Worm (Caenorhabditis elegans) whole organism, late embryonic: ENCODE measurements around the gene F54H5.14.

ENCODE experiments used
- C08G9.2 ChIP-seq: sonication (generic microtip); optimal IDR thresholded peaks from 2 replicates; lab custom pipeline; 2016; ENCODE audit warnings: mild to moderate bottlenecking, missing genetic modification characterization, moderate library complexity, missing compliant biosample characterization
- K02D7.2 ChIP-seq: sonication (generic microtip); optimal IDR thresholded peaks from 2 replicates; lab custom pipeline; 2017; ENCODE audit warnings: mild to moderate bottlenecking, missing genetic modification characterization, missing compliant biosample characterization
- K09A11.1 ChIP-seq: sonication (generic microtip); optimal IDR thresholded peaks from 2 replicates; lab custom pipeline; 2017; ENCODE audit warnings: antibody characterized with exemption, mild to moderate bottlenecking, missing genetic modification characterization, missing compliant biosample characterization; ENCODE audit not compliant: insufficient read depth
- Y22D7AL.16 ChIP-seq: sonication (generic microtip); optimal IDR thresholded peaks from 2 replicates; lab custom pipeline; 2016; ENCODE audit warnings: missing genetic modification characterization, missing compliant biosample characterization
- ceh-18 ChIP-seq: sonication (generic microtip); optimal IDR thresholded peaks from 2 replicates; lab custom pipeline; 2016; ENCODE audit warnings: missing genetic modification characterization, missing compliant biosample characterization
- ceh-30 ChIP-seq: fragments of 150-350 bp; optimal IDR thresholded peaks from 2 replicates; lab custom pipeline; 2014; ENCODE audit warnings: missing biosample characterization, missing genetic modification characterization
- ceh-31 ChIP-seq: sonication (generic microtip); optimal IDR thresholded peaks from 2 replicates; lab custom pipeline; 2016; ENCODE audit warnings: missing genetic modification characterization, missing compliant biosample characterization
- ceh-34 ChIP-seq: sonication (generic microtip); optimal IDR thresholded peaks from 2 replicates; lab custom pipeline; 2016; ENCODE audit warnings: mild to moderate bottlenecking, missing genetic modification characterization, missing compliant biosample characterization
- ceh-45 ChIP-seq: fragments of 200-800 bp; sonication (Bioruptor generic); IDR thresholded peaks from 2 replicates; pipeline ENCODE4 v1.3.6; 2022; ENCODE audit warnings: missing genetic modification reagents, missing genetic modification characterization, missing compliant biosample characterization
- ceh-48 ChIP-seq: sonication (generic microtip); optimal IDR thresholded peaks from 2 replicates; lab custom pipeline; 2016; ENCODE audit warnings: missing genetic modification characterization, inconsistent platforms, missing compliant biosample characterization
- ceh-6 ChIP-seq: fragments of 200-800 bp; sonication (Bioruptor generic); optimal IDR thresholded peaks from 2 replicates; lab custom pipeline; 2018; ENCODE audit warnings: mild to moderate bottlenecking, missing genetic modification characterization, missing compliant biosample characterization
- che-1 ChIP-seq: sonication (generic microtip); optimal IDR thresholded peaks from 2 replicates; lab custom pipeline; 2016; ENCODE audit warnings: mild to moderate bottlenecking, missing genetic modification characterization, missing compliant biosample characterization
- dmd-4 ChIP-seq: sonication (generic microtip); optimal IDR thresholded peaks from 2 replicates; lab custom pipeline; 2016; ENCODE audit warnings: borderline replicate concordance, missing genetic modification characterization, missing compliant biosample characterization
- dve-1 ChIP-seq: sonication (generic microtip); optimal IDR thresholded peaks from 2 replicates; lab custom pipeline; 2017; ENCODE audit warnings: antibody characterized with exemption, mild to moderate bottlenecking, missing genetic modification characterization, missing compliant biosample characterization
- elt-2 ChIP-seq: sonication (generic microtip); optimal IDR thresholded peaks from 2 replicates; lab custom pipeline; 2016; ENCODE audit warnings: missing genetic modification reagents, missing genetic modification characterization, missing compliant biosample characterization
- elt-4 ChIP-seq: sonication (generic microtip); optimal IDR thresholded peaks from 2 replicates; lab custom pipeline; 2016; ENCODE audit warnings: missing genetic modification characterization, missing compliant biosample characterization
- ets-4 ChIP-seq: sonication (generic microtip); optimal IDR thresholded peaks from 2 replicates; lab custom pipeline; 2016; ENCODE audit warnings: missing genetic modification characterization, missing compliant biosample characterization
- eyg-1 ChIP-seq: sonication (generic microtip); optimal IDR thresholded peaks from 2 replicates; lab custom pipeline; 2016; ENCODE audit warnings: missing genotype, missing genetic modification characterization, missing compliant biosample characterization
- fax-1 ChIP-seq: sonication (generic microtip); optimal IDR thresholded peaks from 2 replicates; lab custom pipeline; 2016; ENCODE audit warnings: missing genotype, missing genetic modification characterization, missing compliant biosample characterization
- fkh-10 ChIP-seq: fragments of 150-350 bp; optimal IDR thresholded peaks from 2 replicates; lab custom pipeline; 2014; ENCODE audit warnings: missing biosample characterization, missing genetic modification reagents, missing genetic modification characterization
- hlh-13 ChIP-seq: fragments of 200-800 bp; sonication (Bioruptor generic); optimal IDR thresholded peaks from 2 replicates; lab custom pipeline; 2018; ENCODE audit warnings: mild to moderate bottlenecking, missing genetic modification characterization, missing compliant biosample characterization
- hlh-15 ChIP-seq: sonication (generic microtip); optimal IDR thresholded peaks from 2 replicates; lab custom pipeline; 2016; ENCODE audit warnings: missing genetic modification characterization, missing compliant biosample characterization
- hlh-6 ChIP-seq: sonication (generic microtip); optimal IDR thresholded peaks from 2 replicates; lab custom pipeline; 2016; ENCODE audit warnings: missing genotype, missing genetic modification characterization, missing compliant biosample characterization
- hlh-8 ChIP-seq: sonication (generic microtip); optimal IDR thresholded peaks from 2 replicates; lab custom pipeline; 2016; ENCODE audit warnings: missing genotype, missing genetic modification characterization, missing compliant biosample characterization
- lin-11 ChIP-seq: fragments of 200-800 bp; sonication (Bioruptor generic); optimal IDR thresholded peaks from 2 replicates; lab custom pipeline; 2018; ENCODE audit warnings: mild to moderate bottlenecking, missing genetic modification characterization, missing compliant biosample characterization
- madf-2 ChIP-seq: sonication (generic microtip); optimal IDR thresholded peaks from 2 replicates; lab custom pipeline; 2017; ENCODE audit warnings: missing genetic modification characterization, missing compliant biosample characterization
- mec-3 ChIP-seq: sonication (generic microtip); optimal IDR thresholded peaks from 2 replicates; lab custom pipeline; 2016; ENCODE audit warnings: borderline replicate concordance, missing genetic modification characterization, missing compliant biosample characterization
- nfya-1 ChIP-seq: sonication (generic microtip); optimal IDR thresholded peaks from 2 replicates; lab custom pipeline; 2017; ENCODE audit warnings: missing genetic modification characterization, mild to moderate bottlenecking, missing compliant biosample characterization, antibody characterized with exemption, moderate library complexity
- nhr-11 ChIP-seq: fragments of 150-350 bp; optimal IDR thresholded peaks from 2 replicates; lab custom pipeline; 2014; ENCODE audit warnings: missing biosample characterization, missing genetic modification characterization
- npax-4 ChIP-seq: sonication (generic microtip); optimal IDR thresholded peaks from 2 replicates; lab custom pipeline; 2016; ENCODE audit warnings: missing genetic modification characterization, missing compliant biosample characterization
- odd-2 ChIP-seq: sonication (generic microtip); optimal IDR thresholded peaks from 2 replicates; lab custom pipeline; 2017; ENCODE audit warnings: antibody characterized with exemption, mild to moderate bottlenecking, missing genetic modification characterization, missing compliant biosample characterization
- pag-3 ChIP-seq: sonication (generic microtip); optimal IDR thresholded peaks from 2 replicates; lab custom pipeline; 2016; ENCODE audit warnings: missing compliant biosample characterization, missing genetic modification characterization, borderline replicate concordance
- pat-9 ChIP-seq: fragments of 200-800 bp; sonication (Bioruptor generic); optimal IDR thresholded peaks from 2 replicates; lab custom pipeline; 2018; ENCODE audit warnings: mild to moderate bottlenecking, missing genetic modification characterization, moderate library complexity, missing compliant biosample characterization
- pax-1 ChIP-seq: fragments of 150-350 bp; optimal IDR thresholded peaks from 2 replicates; lab custom pipeline; 2014; ENCODE audit warnings: missing biosample characterization, missing genetic modification characterization
- pha-4 ChIP-seq: fragments of 150-350 bp; optimal IDR thresholded peaks from 2 replicates; lab custom pipeline; 2018; ENCODE audit warnings: missing biosample characterization, missing genetic modification reagents, missing genetic modification characterization
- pqm-1 ChIP-seq: sonication (generic microtip); optimal IDR thresholded peaks from 2 replicates; lab custom pipeline; 2016; ENCODE audit warnings: missing genetic modification characterization, missing compliant biosample characterization
- ref-2 ChIP-seq: sonication (generic microtip); optimal IDR thresholded peaks from 2 replicates; lab custom pipeline; 2016; ENCODE audit warnings: missing genetic modification characterization, missing compliant biosample characterization
- rnt-1 ChIP-seq: sonication (generic microtip); optimal IDR thresholded peaks from 2 replicates; lab custom pipeline; 2016; ENCODE audit warnings: missing genetic modification characterization, missing compliant biosample characterization
- sox-2 ChIP-seq: fragments of 200-800 bp; sonication (Bioruptor generic); IDR thresholded peaks from 2 replicates; pipeline ENCODE4 v1.3.6; 2022; ENCODE audit warnings: missing genetic modification reagents, missing genetic modification characterization, missing compliant biosample characterization
- syd-9 ChIP-seq: sonication (generic microtip); optimal IDR thresholded peaks from 2 replicates; lab custom pipeline; 2016; ENCODE audit warnings: mild to moderate bottlenecking, missing genetic modification characterization, moderate library complexity, missing compliant biosample characterization
- tbx-2 ChIP-seq: sonication (generic microtip); optimal IDR thresholded peaks from 2 replicates; lab custom pipeline; 2016; ENCODE audit warnings: missing genetic modification characterization, missing compliant biosample characterization
- tbx-7 ChIP-seq: sonication (generic microtip); optimal IDR thresholded peaks from 2 replicates; lab custom pipeline; 2016; ENCODE audit warnings: missing genotype, missing genetic modification characterization, missing compliant biosample characterization
- ttx-3 ChIP-seq: sonication (generic microtip); optimal IDR thresholded peaks from 2 replicates; lab custom pipeline; 2016; ENCODE audit warnings: missing genetic modification reagents, missing genetic modification characterization, missing compliant biosample characterization
- unc-3 ChIP-seq, 2 experiments: fragments of 200-800 bp in 1 of 2; sonication (Bioruptor generic) in 1 of 2; sonication (generic microtip) in 1 of 2; conservative IDR thresholded peaks in 1 of 2; optimal IDR thresholded peaks in 1 of 2; 2 replicates each; pipeline versions ENCODE4 v1.3.6 to Lab custom; 2016 to 2022; ENCODE audit warnings: missing compliant biosample characterization in 2 of 2, missing genetic modification characterization in 2 of 2, missing genetic modification reagents in 1 of 2
- unc-55 ChIP-seq: sonication (generic microtip); optimal IDR thresholded peaks from 2 replicates; lab custom pipeline; 2017; ENCODE audit warnings: missing biosample characterization, missing genetic modification reagents, missing genetic modification characterization
- unc-86 ChIP-seq: sonication (generic microtip); optimal IDR thresholded peaks from 2 replicates; lab custom pipeline; 2016; ENCODE audit warnings: missing genetic modification characterization, missing compliant biosample characterization
- zip-5 ChIP-seq: sonication (generic microtip); optimal IDR thresholded peaks from 2 replicates; lab custom pipeline; 2016; ENCODE audit warnings: missing genetic modification characterization, missing compliant biosample characterization

The F54H5.14 gene

DNA sequence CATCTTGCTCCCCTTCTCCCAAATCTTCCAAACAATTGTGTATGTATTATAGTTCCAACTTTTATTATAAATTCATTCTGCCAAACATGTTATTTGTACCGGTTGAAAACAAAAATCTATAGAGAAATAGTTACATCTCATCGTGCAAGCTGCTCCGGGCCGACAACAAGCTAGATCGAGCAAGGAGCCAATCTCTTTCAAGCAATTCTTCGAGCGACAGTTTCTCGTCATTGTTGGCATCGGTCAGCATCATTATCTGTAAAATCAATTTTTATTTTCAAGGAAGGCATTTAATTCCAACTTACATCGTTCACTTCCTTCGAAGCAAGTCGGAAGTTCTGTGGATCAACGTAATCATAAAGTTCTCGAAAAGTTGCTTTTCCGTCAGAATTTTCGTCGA, 34.2 kb downstream of the F54H5.14 start:
- no peak for TF ChIP-seq pat-9 (tag; lab: Kevin White, UChicago)
- no peak for TF ChIP-seq elt-4 (tag; lab: Kevin White, UChicago)
- TF ChIP-seq fkh-10, result no peak
- TF ChIP-seq K02D7.2 (tag; lab: Kevin White, UChicago), result no peak
- TF ChIP-seq hlh-8 (tag; lab: Kevin White, UChicago), result no peak
- no peak for TF ChIP-seq K09A11.1 (tag; lab: Kevin White, UChicago)
- no peak for TF ChIP-seq ceh-34
- TF ChIP-seq ref-2, result no peak
- TF ChIP-seq pqm-1 (tag; lab: Kevin White, UChicago), result no peak
- TF ChIP-seq ceh-31 (tag; lab: Kevin White, UChicago), result no peak
- TF ChIP-seq ceh-48, result no peak

ce11 chrII:6589408-6589807, 35.8 kb downstream of the F54H5.14 start, which contains the start of gene vps-32.1:
TSS of gene vps-32.1 (plus strand) at chrII:6589708.
- TF ChIP-seq hlh-6 (no peak), npax-4 (tag; lab: Kevin White, UChicago) (no peak), K02D7.2 (tag; lab: Kevin White, UChicago) (no peak), elt-2 (no peak), C08G9.2 (tag; lab: Kevin White, UChicago) (no peak), unc-55 (no peak), hlh-15 (tag; lab: Kevin White, UChicago) (no peak), ceh-30 (no peak), ceh-6 (no peak), dve-1 (tag; lab: Kevin White, UChicago) (no peak), ref-2 (no peak), ets-4 (tag; lab: Kevin White, UChicago) (no peak), pat-9 (tag; lab: Kevin White, UChicago) (no peak), odd-2 (no peak), eyg-1 (tag; lab: Kevin White, UChicago) (no peak), madf-2 (tag; lab: Kevin White, UChicago) (no peak), che-1 (no peak), rnt-1 (tag; lab: Kevin White, UChicago) (no peak)

- no peak for TF ChIP-seq ets-4 (tag; lab: Kevin White, UChicago)
- TF ChIP-seq unc-86, result peak; percentile 39
- TF ChIP-seq npax-4 (tag; lab: Kevin White, UChicago), result no peak
- no peak for TF ChIP-seq fkh-10
- TF ChIP-seq unc-55, result peak; percentile 97
- peak; percentile 96 for TF ChIP-seq nfya-1 (tag; lab: Kevin White, UChicago)
- TF ChIP-seq pha-4 (tag; lab: Kevin White, UChicago), result no peak
- TF ChIP-seq pat-9 (tag; lab: Kevin White, UChicago), result no peak
- no peak for TF ChIP-seq hlh-13 (GFP tag; lab: Kevin White, UChicago)
- TF ChIP-seq elt-2, result peak; percentile 66
- TF ChIP-seq hlh-8 (tag; lab: Kevin White, UChicago), result no peak
- peak; percentile 0 for TF ChIP-seq fax-1 (tag; lab: Kevin White, UChicago)
- TF ChIP-seq zip-5 (tag; lab: Kevin White, UChicago), result no peak
- no peak for TF ChIP-seq madf-2 (tag; lab: Kevin White, UChicago)
- TF ChIP-seq ceh-18 (tag; lab: Kevin White, UChicago), result peak; percentile 93
- no peak for TF ChIP-seq dmd-4 (tag; lab: Kevin White, UChicago)
- peak; percentile 87 for TF ChIP-seq pax-1 (tag; lab: Kevin White, UChicago)
- TF ChIP-seq Y22D7AL.16 (tag; lab: Kevin White, UChicago), result no peak
- no peak for TF ChIP-seq unc-3 (GFP tag; conservative IDR thresholded peaks at IDR 0.05; lab: Robert Waterston, UW)
- TF ChIP-seq unc-3 (tag; optimal IDR thresholded peaks at IDR 0.05; lab: Kevin White, UChicago), result no peak
- TF ChIP-seq tbx-2 (tag; lab: Kevin White, UChicago), result peak; percentile 87
- peak; percentile 4; the same call in 1 of the 2 replicates for TF ChIP-seq sox-2
- no peak for TF ChIP-seq tbx-7 (tag; lab: Kevin White, UChicago)
- TF ChIP-seq pag-3 (tag; lab: Kevin White, UChicago), result no peak
- no peak for TF ChIP-seq ttx-3 (tag; lab: Kevin White, UChicago)
- no peak for TF ChIP-seq ceh-45 (GFP tag; lab: Robert Waterston, UW)
- peak; percentile 84 for TF ChIP-seq dve-1 (tag; lab: Kevin White, UChicago)
- TF ChIP-seq ref-2, result peak; percentile 78
- no peak for TF ChIP-seq lin-11
- TF ChIP-seq nhr-11 (tag; lab: Kevin White, UChicago), result peak; percentile 66
- no peak for TF ChIP-seq K02D7.2 (tag; lab: Kevin White, UChicago)
- peak; percentile 54 for TF ChIP-seq syd-9 (tag; lab: Kevin White, UChicago)
- TF ChIP-seq mec-3, result no peak
Observed at ce11 chrII:6588605-6589292, 36.5 kb downstream of the F54H5.14 start, which contains the start of gene icd-1. TSS of gene icd-1 (minus strand) at chrII:6588655.
